Worm (Caenorhabditis elegans) whole organism, L1 larva: ENCODE data around the gene kin-19.
A peak's percentile ranks its signal among the peaks of the same experiment; 100 is the strongest.

Source experiments
- C34B4.2 ChIP-seq: sonication (generic microtip); optimal IDR thresholded peaks from 2 replicates; lab custom pipeline; 2017; ENCODE audit warnings: mild to moderate bottlenecking, missing genetic modification characterization, missing compliant biosample characterization
- Y116A8C.19 ChIP-seq: sonication (generic microtip); optimal IDR thresholded peaks from 2 replicates; lab custom pipeline; 2016; ENCODE audit warnings: missing compliant biosample characterization, missing genetic modification characterization, borderline replicate concordance
- aha-1 ChIP-seq: fragments of 150-350 bp; optimal IDR thresholded peaks from 2 replicates; lab custom pipeline; 2014; ENCODE audit warnings: missing biosample characterization, missing genetic modification characterization
- ama-1 ChIP-seq: fragments of 150-350 bp; optimal IDR thresholded peaks from 2 replicates; lab custom pipeline; 2014
- blmp-1 ChIP-seq: fragments of 150-350 bp; optimal IDR thresholded peaks from 2 replicates; lab custom pipeline; 2014; ENCODE audit warnings: missing biosample characterization, missing genetic modification characterization
- ceh-63 ChIP-seq: fragments of 200-800 bp; sonication (Bioruptor generic); optimal IDR thresholded peaks from 2 replicates; lab custom pipeline; 2018; ENCODE audit warnings: mild to moderate bottlenecking, missing genetic modification characterization, missing compliant biosample characterization
- ceh-8 ChIP-seq: fragments of 200-800 bp; sonication (Bioruptor generic); optimal IDR thresholded peaks from 2 replicates; lab custom pipeline; 2018; ENCODE audit warnings: mild to moderate bottlenecking, missing genetic modification characterization, moderate library complexity, missing compliant biosample characterization
- ceh-82 ChIP-seq, 3 experiments: fragments of 150-350 bp in 1 of 3; sonication (generic microtip) in 2 of 3; optimal IDR thresholded peaks; 2 replicates each; lab custom pipeline; 2014 to 2017; ENCODE audit warnings: missing biosample characterization in 3 of 3, missing genetic modification characterization in 3 of 3
- ceh-90 ChIP-seq: sonication (generic microtip); optimal IDR thresholded peaks from 2 replicates; lab custom pipeline; 2016; ENCODE audit warnings: missing genetic modification characterization, missing compliant biosample characterization
- ces-1 ChIP-seq: fragments of 150-350 bp; optimal IDR thresholded peaks from 2 replicates; lab custom pipeline; 2014; ENCODE audit warnings: missing biosample characterization, missing genetic modification reagents, missing genetic modification characterization
- dsc-1 ChIP-seq: sonication (generic microtip); optimal IDR thresholded peaks from 2 replicates; lab custom pipeline; 2016; ENCODE audit warnings: mild to moderate bottlenecking, missing genetic modification characterization, missing compliant biosample characterization
- egl-13 ChIP-seq: sonication (generic microtip); optimal IDR thresholded peaks from 2 replicates; lab custom pipeline; 2016; ENCODE audit warnings: missing genotype, missing genetic modification reagents, missing genetic modification characterization, missing compliant biosample characterization
- egl-27 ChIP-seq, 2 experiments: fragments of 150-350 bp in 1 of 2; sonication (generic microtip); optimal IDR thresholded peaks; 3 replicates each; lab custom pipeline; 2017 to 2018; ENCODE audit warnings: missing biosample characterization in 2 of 2, missing genetic modification characterization in 2 of 2, missing genetic modification reagents in 2 of 2
- elt-2 ChIP-seq: sonication (generic microtip); optimal IDR thresholded peaks from 2 replicates; lab custom pipeline; 2016; ENCODE audit warnings: missing genetic modification characterization, mild to moderate bottlenecking, inconsistent platforms, missing compliant biosample characterization, missing genetic modification reagents
- elt-3 ChIP-seq, 6 experiments: fragments of 150-350 bp in 1 of 6; sonication (generic microtip); optimal IDR thresholded peaks; 2 replicates each; lab custom pipeline; 2017 to 2018; ENCODE audit warnings: missing biosample characterization in 6 of 6, missing genetic modification characterization in 6 of 6, inconsistent platforms in 1 of 6
- fkh-8 ChIP-seq: sonication (generic microtip); optimal IDR thresholded peaks from 2 replicates; lab custom pipeline; 2016; ENCODE audit warnings: mild to moderate bottlenecking, missing genetic modification characterization, missing compliant biosample characterization
- fos-1 ChIP-seq: fragments of 150-350 bp; optimal IDR thresholded peaks from 2 replicates; lab custom pipeline; 2014; ENCODE audit warnings: missing biosample characterization, missing genetic modification characterization
- grh-1 ChIP-seq: fragments of 200-800 bp; sonication (Bioruptor generic); IDR thresholded peaks from 2 replicates; pipeline ENCODE4 v1.3.6; 2022; ENCODE audit warnings: missing genetic modification reagents, missing genetic modification characterization, missing compliant biosample characterization
- hlh-17 ChIP-seq: fragments of 200-800 bp; sonication (Bioruptor generic); optimal IDR thresholded peaks from 2 replicates; lab custom pipeline; 2018; ENCODE audit warnings: missing genetic modification characterization, mild to moderate bottlenecking, missing compliant biosample characterization, moderate library complexity, borderline replicate concordance
- hlh-4 ChIP-seq: sonication (generic microtip); optimal IDR thresholded peaks from 2 replicates; lab custom pipeline; 2016; ENCODE audit warnings: mild to moderate bottlenecking, missing genetic modification characterization, missing compliant biosample characterization
- hpl-2 ChIP-seq: fragments of 150-350 bp; optimal IDR thresholded peaks from 2 replicates; lab custom pipeline; 2014; ENCODE audit warnings: missing biosample characterization, missing genetic modification reagents, missing genetic modification characterization
- isw-1 ChIP-seq: fragments of 200-800 bp; sonication (Bioruptor generic); IDR thresholded peaks from 2 replicates; pipeline ENCODE4 v1.3.6; 2022; ENCODE audit warnings: missing genetic modification characterization, missing compliant biosample characterization
- jun-1 ChIP-seq: fragments of 150-350 bp; optimal IDR thresholded peaks from 2 replicates; lab custom pipeline; 2014; ENCODE audit warnings: missing biosample characterization, missing genetic modification reagents, missing genetic modification characterization
- lin-13 ChIP-seq: fragments of 150-350 bp; optimal IDR thresholded peaks from 2 replicates; lab custom pipeline; 2014; ENCODE audit warnings: missing biosample characterization, missing genetic modification reagents, missing genetic modification characterization
- lin-15B ChIP-seq: fragments of 150-350 bp; sonication (generic microtip); optimal IDR thresholded peaks from 3 replicates; lab custom pipeline; 2014; ENCODE audit warnings: missing biosample characterization, missing genetic modification characterization
- lin-35 ChIP-seq, 2 experiments: fragments of 150-350 bp; optimal IDR thresholded peaks; 2 replicates each; lab custom pipeline; 2014; ENCODE audit warnings: missing biosample characterization in 2 of 2, missing genetic modification characterization in 2 of 2, missing genetic modification reagents in 2 of 2
- lin-39 ChIP-seq: fragments of 150-350 bp; optimal IDR thresholded peaks from 2 replicates; lab custom pipeline; 2014; ENCODE audit warnings: missing biosample characterization, missing genetic modification reagents, missing genetic modification characterization
- lir-3 ChIP-seq: sonication (generic microtip); optimal IDR thresholded peaks from 2 replicates; lab custom pipeline; 2016; ENCODE audit warnings: mild to moderate bottlenecking, missing genetic modification characterization, moderate library complexity, missing compliant biosample characterization; ENCODE audit not compliant: poor library complexity
- mab-9 ChIP-seq: fragments of 200-800 bp; sonication (Bioruptor generic); IDR thresholded peaks from 2 replicates; pipeline ENCODE4 v1.3.6; 2022; ENCODE audit warnings: missing genetic modification reagents, missing genetic modification characterization, missing compliant biosample characterization
- mdl-1 ChIP-seq, 2 experiments: fragments of 150-350 bp; optimal IDR thresholded peaks; 2 replicates each; lab custom pipeline; 2014 to 2017; ENCODE audit warnings: missing biosample characterization in 2 of 2, missing genetic modification characterization in 2 of 2, inconsistent platforms in 1 of 2
- mef-2 ChIP-seq: fragments of 150-350 bp; optimal IDR thresholded peaks from 2 replicates; lab custom pipeline; 2014; ENCODE audit warnings: missing biosample characterization, missing genetic modification characterization
- nhr-11 ChIP-seq: fragments of 150-350 bp; optimal IDR thresholded peaks from 2 replicates; lab custom pipeline; 2014; ENCODE audit warnings: missing biosample characterization, missing genetic modification characterization
- nhr-19 ChIP-seq: fragments of 200-800 bp; sonication (Bioruptor generic); conservative IDR thresholded peaks from 2 replicates; pipeline ENCODE4 v1.3.6; 2022; ENCODE audit warnings: missing genetic modification characterization, missing compliant biosample characterization
- nhr-20 ChIP-seq: sonication (generic microtip); optimal IDR thresholded peaks from 2 replicates; lab custom pipeline; 2016; ENCODE audit warnings: mild to moderate bottlenecking, missing genetic modification characterization, missing compliant biosample characterization
- nhr-237 ChIP-seq: fragments of 150-350 bp; optimal IDR thresholded peaks from 2 replicates; lab custom pipeline; 2014; ENCODE audit warnings: missing biosample characterization, missing genetic modification characterization
- nhr-28 ChIP-seq: fragments of 150-350 bp; optimal IDR thresholded peaks from 2 replicates; lab custom pipeline; 2014; ENCODE audit warnings: missing biosample characterization, missing genetic modification characterization
- nhr-76 ChIP-seq: sonication (generic microtip); optimal IDR thresholded peaks from 2 replicates; lab custom pipeline; 2017; ENCODE audit warnings: missing biosample characterization, missing genetic modification characterization
- nhr-77 ChIP-seq: fragments of 150-350 bp; optimal IDR thresholded peaks from 2 replicates; lab custom pipeline; 2014; ENCODE audit warnings: missing biosample characterization, missing genetic modification characterization
- nhr-84 ChIP-seq: sonication (generic microtip); optimal IDR thresholded peaks from 2 replicates; lab custom pipeline; 2017; ENCODE audit warnings: missing biosample characterization, missing genetic modification characterization
- nhr-85 ChIP-seq: sonication (generic microtip); peaks from one replicate; lab custom pipeline; 2016; ENCODE audit warnings: missing genetic modification characterization, inconsistent platforms, missing compliant biosample characterization
- nhr-90 ChIP-seq: sonication (generic microtip); optimal IDR thresholded peaks from 2 replicates; lab custom pipeline; 2016; ENCODE audit warnings: mild to moderate bottlenecking, missing genetic modification characterization, missing compliant biosample characterization; ENCODE audit not compliant: poor library complexity
- pag-3 ChIP-seq: sonication (generic microtip); optimal IDR thresholded peaks from 2 replicates; lab custom pipeline; 2017; ENCODE audit warnings: missing genetic modification characterization, mild to moderate bottlenecking, missing compliant biosample characterization, antibody characterized with exemption, borderline replicate concordance; ENCODE audit not compliant: insufficient read depth
- pqm-1 ChIP-seq: sonication (generic microtip); optimal IDR thresholded peaks from 3 replicates; lab custom pipeline; 2017; ENCODE audit warnings: missing biosample characterization, missing genetic modification characterization
- skn-1 ChIP-seq: fragments of 150-350 bp; optimal IDR thresholded peaks from 2 replicates; lab custom pipeline; 2014; ENCODE audit warnings: missing biosample characterization, missing genetic modification characterization
- snpc-4 ChIP-seq: fragments of 150-350 bp; optimal IDR thresholded peaks from 2 replicates; lab custom pipeline; 2014; ENCODE audit warnings: missing biosample characterization, missing genetic modification characterization
- snu-23 ChIP-seq: sonication (generic microtip); optimal IDR thresholded peaks from 2 replicates; lab custom pipeline; 2016; ENCODE audit warnings: missing genetic modification characterization, missing compliant biosample characterization
- unc-30 ChIP-seq: sonication (generic microtip); optimal IDR thresholded peaks from 2 replicates; lab custom pipeline; 2017; ENCODE audit warnings: missing biosample characterization, missing genetic modification characterization
- unc-62 ChIP-seq: fragments of 150-350 bp; optimal IDR thresholded peaks from 2 replicates; lab custom pipeline; 2014; ENCODE audit warnings: missing biosample characterization, missing genetic modification reagents, missing genetic modification characterization
- unc-86 ChIP-seq: sonication (generic microtip); optimal IDR thresholded peaks from 2 replicates; lab custom pipeline; 2016; ENCODE audit warnings: missing genetic modification characterization, missing compliant biosample characterization
- unc-98 ChIP-seq: fragments of 200-800 bp; sonication (Bioruptor generic); IDR thresholded peaks from 2 replicates; pipeline ENCODE4 v1.3.6; 2022; ENCODE audit warnings: missing genetic modification characterization, missing compliant biosample characterization
- vab-15 ChIP-seq: sonication (generic microtip); optimal IDR thresholded peaks from 2 replicates; lab custom pipeline; 2017; ENCODE audit warnings: missing genotype, mild to moderate bottlenecking, missing genetic modification characterization, missing compliant biosample characterization
- xbp-1 ChIP-seq: sonication (generic microtip); optimal IDR thresholded peaks from 2 replicates; lab custom pipeline; 2016; ENCODE audit warnings: missing genetic modification characterization, missing compliant biosample characterization
- zag-1 ChIP-seq: fragments of 150-350 bp; optimal IDR thresholded peaks from 2 replicates; lab custom pipeline; 2014; ENCODE audit warnings: missing biosample characterization, missing genetic modification characterization
- ztf-11 ChIP-seq, 2 experiments: sonication (generic microtip); optimal IDR thresholded peaks; 2 replicates each; lab custom pipeline; 2016 to 2017; ENCODE audit warnings: missing genetic modification characterization in 2 of 2, missing biosample characterization in 1 of 2, missing compliant biosample characterization in 1 of 2

Gene kin-19

ce11 chrIII:4063724-4064123 lies 22.7 kb downstream of the kin-19 start (continued):
- TF ChIP-seq nhr-28 (tag; lab: Kevin White, UChicago), result no peak
- no peak for TF ChIP-seq mef-2 (tag; lab: Kevin White, UChicago)
- TF ChIP-seq aha-1 (tag; lab: Kevin White, UChicago), result no peak
- TF ChIP-seq lir-3, result no peak
- TF ChIP-seq fos-1 (tag; lab: Kevin White, UChicago), result no peak
- no peak for TF ChIP-seq lin-13
- TF ChIP-seq lin-39, result no peak
- TF ChIP-seq egl-27 (tag; optimal IDR thresholded peaks at IDR 0.05; lab: Kevin White, UChicago), result no peak
- no peak for TF ChIP-seq nhr-11
- TF ChIP-seq fkh-8 (tag; lab: Kevin White, UChicago), result peak; percentile 72
- TF ChIP-seq dsc-1, result peak; percentile 11
- peak; percentile 67 for TF ChIP-seq unc-86 (tag; lab: Kevin White, UChicago)
- no peak for TF ChIP-seq mdl-1 (tag; optimal IDR thresholded peaks at IDR 0.05; lab: Kevin White, UChicago)
- TF ChIP-seq unc-30 (tag; lab: Kevin White, UChicago), result no peak
- no peak for TF ChIP-seq nhr-84 (tag; lab: Kevin White, UChicago)
- peak; percentile 43 for TF ChIP-seq isw-1
- no peak for TF ChIP-seq nhr-237
- TF ChIP-seq Y116A8C.19 (tag; lab: Kevin White, UChicago), result no peak
- no peak for TF ChIP-seq vab-15 (tag; lab: Kevin White, UChicago)
- TF ChIP-seq ceh-90, result no peak
- TF ChIP-seq nhr-90 (tag; lab: Kevin White, UChicago), result no peak
- no peak for TF ChIP-seq nhr-76 (tag; lab: Kevin White, UChicago)
- TF ChIP-seq xbp-1 (tag; lab: Kevin White, UChicago), result peak; percentile 26
- no peak for TF ChIP-seq hlh-17
- TF ChIP-seq ceh-82 (tag; optimal IDR thresholded peaks at IDR 0.05; lab: Kevin White, UChicago), result peak in 2 of 3 experiments; percentile 32 to 87
- no peak for TF ChIP-seq snpc-4 (tag; lab: Kevin White, UChicago)
- TF ChIP-seq nhr-19 (GFP tag; lab: Robert Waterston, UW), result no peak
- no peak for TF ChIP-seq ama-1 (lab: Kevin White, UChicago)
- TF ChIP-seq C34B4.2, result no peak
- TF ChIP-seq jun-1 (tag; lab: Kevin White, UChicago), result no peak
- TF ChIP-seq snu-23 (GFP tag; lab: Kevin White, UChicago), result peak; percentile 49
- TF ChIP-seq mab-9 (GFP tag; lab: Robert Waterston, UW), result no peak
- no peak for TF ChIP-seq ces-1 (GFP tag; lab: Kevin White, UChicago)
- TF ChIP-seq grh-1 (GFP tag; lab: Robert Waterston, UW), result no peak
- no peak for TF ChIP-seq blmp-1 (tag; lab: Kevin White, UChicago)
- TF ChIP-seq egl-13 (tag; lab: Kevin White, UChicago), result peak; percentile 14
- TF ChIP-seq hlh-4 (tag; lab: Kevin White, UChicago), result no peak
- no peak for TF ChIP-seq zag-1 (tag; lab: Kevin White, UChicago)
- peak in 1 of 2 experiments; percentile 50 for TF ChIP-seq lin-35 (GFP tag; optimal IDR thresholded peaks at IDR 0.05; lab: Kevin White, UChicago)
- no peak for TF ChIP-seq hpl-2 (GFP tag; lab: Kevin White, UChicago)
- no peak for TF ChIP-seq elt-3 (tag; optimal IDR thresholded peaks at IDR 0.05; lab: Kevin White, UChicago)
- no peak for TF ChIP-seq nhr-85 (tag; lab: Kevin White, UChicago)
- no peak for TF ChIP-seq skn-1 (tag; lab: Kevin White, UChicago)
- TF ChIP-seq elt-2 (tag; lab: Kevin White, UChicago), result no peak
- no peak for TF ChIP-seq lin-15B (tag; lab: Kevin White, UChicago)
- TF ChIP-seq pag-3 (tag; lab: Kevin White, UChicago), result no peak
- TF ChIP-seq pqm-1 (tag; lab: Kevin White, UChicago), result no peak
- no peak for TF ChIP-seq ceh-8 (GFP tag; lab: Kevin White, UChicago)
- no peak for TF ChIP-seq ceh-63
- TF ChIP-seq nhr-20 (tag; lab: Kevin White, UChicago), result no peak
- no peak for TF ChIP-seq nhr-77 (tag; lab: Kevin White, UChicago)
- no peak for TF ChIP-seq unc-98 (GFP tag; lab: Robert Waterston, UW)
- TF ChIP-seq unc-62 (GFP tag; lab: Kevin White, UChicago), result no peak
- no peak for TF ChIP-seq ztf-11 (tag; optimal IDR thresholded peaks at IDR 0.05; lab: Kevin White, UChicago)
